Fruit fly (Drosophila melanogaster): Measurements from ENCODE around the gene CG17075.

The CG17075 gene

DNA sequence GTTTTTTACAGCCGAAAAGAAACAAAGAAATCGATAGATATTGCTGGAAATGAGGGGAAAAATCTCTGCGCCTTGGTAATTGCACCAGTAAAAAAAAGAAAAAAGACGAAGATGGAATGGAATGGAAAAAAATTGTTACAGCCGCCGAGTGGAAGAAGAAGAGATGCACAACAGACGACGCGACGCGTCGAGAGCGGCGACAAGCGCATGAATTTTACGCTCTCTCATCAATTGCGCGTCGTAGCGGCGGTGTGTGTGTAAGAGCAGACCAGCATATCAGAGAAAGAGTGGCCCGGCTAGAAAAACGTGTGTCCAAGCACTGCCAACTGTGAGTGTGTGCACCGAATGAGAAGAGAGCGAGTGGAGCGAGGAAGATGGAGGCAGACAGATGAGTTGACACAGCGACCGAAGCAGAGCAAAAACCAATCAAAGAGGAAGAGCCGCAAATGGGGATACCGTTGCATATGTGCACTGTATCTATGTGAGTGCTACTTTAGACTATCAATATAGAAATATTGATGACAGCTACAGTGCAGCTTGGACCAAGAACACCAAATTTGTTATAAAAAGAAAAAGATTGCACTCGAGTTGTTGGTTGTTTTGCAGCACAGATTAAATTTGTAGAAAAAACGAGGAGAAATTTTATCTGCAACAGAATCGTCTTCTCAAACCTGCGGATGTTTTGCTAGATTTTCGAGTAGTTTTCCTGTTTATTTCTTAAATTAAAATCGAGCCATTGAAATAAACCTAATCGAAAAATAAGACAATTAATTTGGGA is 18.1 kb downstream of the CG17075 start:
- peak; percentile 37 for TF ChIP-seq ey (GFP tag; optimal IDR thresholded peaks at IDR 0.05)
- TF ChIP-seq Rel (GFP tag; optimal IDR thresholded peaks at IDR 0.05), result no peak
- TF ChIP-seq Rel (tag; optimal IDR thresholded peaks at IDR 0.05), result no peak
- no peak for TF ChIP-seq rgr (GFP tag; optimal IDR thresholded peaks at IDR 0.05)
- TF ChIP-seq fru (GFP tag; optimal IDR thresholded peaks at IDR 0.05), result peak; percentile 40
- TF ChIP-seq tai (GFP tag; optimal IDR thresholded peaks at IDR 0.05), result no peak
- TF ChIP-seq woc (GFP tag; optimal IDR thresholded peaks at IDR 0.05), result peak; percentile 9
- TF ChIP-seq br (GFP tag; optimal IDR thresholded peaks at IDR 0.05), result peak; percentile 52
- no peak for TF ChIP-seq Sp1 (GFP tag; optimal IDR thresholded peaks at IDR 0.05)
- no peak for TF ChIP-seq N (GFP tag; optimal IDR thresholded peaks at IDR 0.05)
- no peak for TF ChIP-seq CG9705 (GFP tag; optimal IDR thresholded peaks at IDR 0.05)
- TF ChIP-seq Hnf4 (GFP tag; optimal IDR thresholded peaks at IDR 0.05), result peak; percentile 27
- peak; percentile 55 for TF ChIP-seq psq (GFP tag; optimal IDR thresholded peaks at IDR 0.05)
- TF ChIP-seq OdsH (GFP tag; optimal IDR thresholded peaks at IDR 0.05), result no peak
- TF ChIP-seq foxo (GFP tag; optimal IDR thresholded peaks at IDR 0.05), result peak in 1 of 2 experiments; percentile 49
- peak; percentile 39 for TF ChIP-seq Jra (GFP tag; optimal IDR thresholded peaks at IDR 0.05)
- TF ChIP-seq GATAd (GFP tag; optimal IDR thresholded peaks at IDR 0.05), result no peak
- no peak for TF ChIP-seq h (GFP tag; optimal IDR thresholded peaks at IDR 0.05)
- TF ChIP-seq Abd-B (GFP tag; optimal IDR thresholded peaks at IDR 0.05), result no peak
- TF ChIP-seq Vsx2 (GFP tag; optimal IDR thresholded peaks at IDR 0.05; ENCODE audit: partially characterized antibody), result no peak
- TF ChIP-seq brk (GFP tag; optimal IDR thresholded peaks at IDR 0.05), result no peak
- TF ChIP-seq Dif (GFP tag; optimal IDR thresholded peaks at IDR 0.05; ENCODE audit: partially characterized antibody), result peak; percentile 90
- TF ChIP-seq lola (GFP tag; optimal IDR thresholded peaks at IDR 0.05), result no peak
- TF ChIP-seq sv (GFP tag; optimal IDR thresholded peaks at IDR 0.05), result no peak
- TF ChIP-seq Mio (GFP tag; optimal IDR thresholded peaks at IDR 0.05), result no peak
- no peak for TF ChIP-seq CrebA (GFP tag; optimal IDR thresholded peaks at IDR 0.05; ENCODE audit: borderline replicate concordance)
- peak; percentile 63 to 83 for TF ChIP-seq dl (GFP tag; optimal IDR thresholded peaks at IDR 0.05; ENCODE audit: insufficient read depth in 1 of 2, partially characterized antibody in 2 of 2)
- TF ChIP-seq jim (GFP tag; optimal IDR thresholded peaks at IDR 0.05), result no peak

DNA sequence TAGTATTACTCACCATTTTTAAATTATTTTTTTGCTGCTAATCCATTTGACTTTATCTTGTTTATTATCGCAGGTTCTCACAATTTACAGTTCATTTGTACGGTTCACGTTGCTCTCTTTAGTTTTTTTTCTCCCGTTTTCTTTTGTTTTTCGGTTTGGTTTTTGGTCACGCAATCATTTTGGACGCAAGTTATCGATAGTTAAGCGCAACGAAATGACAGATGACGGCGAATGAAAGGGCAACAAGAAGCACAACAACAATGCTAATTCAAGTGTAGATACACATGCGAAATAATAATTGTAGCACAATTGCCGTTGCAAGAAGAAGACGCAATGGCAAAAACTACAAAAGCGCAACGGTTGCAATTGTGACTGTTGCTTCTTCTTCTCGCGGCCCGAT is 18.7 kb downstream of the CG17075 start:
- TF ChIP-seq CG32264 (GFP tag; optimal IDR thresholded peaks at IDR 0.05) (no peak), usp (GFP tag; optimal IDR thresholded peaks at IDR 0.05) (no peak), CrebA (GFP tag; optimal IDR thresholded peaks at IDR 0.05; ENCODE audit: borderline replicate concordance) (no peak), lola (GFP tag; optimal IDR thresholded peaks at IDR 0.05) (no peak), HLH106 (tag; optimal IDR thresholded peaks at IDR 0.05) (no peak), jim (GFP tag; optimal IDR thresholded peaks at IDR 0.05) (no peak), rgr (GFP tag; optimal IDR thresholded peaks at IDR 0.05) (no peak), Hr83 (GFP tag; optimal IDR thresholded peaks at IDR 0.05; ENCODE audit: poor library complexity, severe bottlenecking) (no peak), dsf (GFP tag; optimal IDR thresholded peaks at IDR 0.05; ENCODE audit: borderline replicate concordance) (no peak), pan (optimal IDR thresholded peaks at IDR 0.05) (no peak), ey (GFP tag; optimal IDR thresholded peaks at IDR 0.05) (no peak)

DNA sequence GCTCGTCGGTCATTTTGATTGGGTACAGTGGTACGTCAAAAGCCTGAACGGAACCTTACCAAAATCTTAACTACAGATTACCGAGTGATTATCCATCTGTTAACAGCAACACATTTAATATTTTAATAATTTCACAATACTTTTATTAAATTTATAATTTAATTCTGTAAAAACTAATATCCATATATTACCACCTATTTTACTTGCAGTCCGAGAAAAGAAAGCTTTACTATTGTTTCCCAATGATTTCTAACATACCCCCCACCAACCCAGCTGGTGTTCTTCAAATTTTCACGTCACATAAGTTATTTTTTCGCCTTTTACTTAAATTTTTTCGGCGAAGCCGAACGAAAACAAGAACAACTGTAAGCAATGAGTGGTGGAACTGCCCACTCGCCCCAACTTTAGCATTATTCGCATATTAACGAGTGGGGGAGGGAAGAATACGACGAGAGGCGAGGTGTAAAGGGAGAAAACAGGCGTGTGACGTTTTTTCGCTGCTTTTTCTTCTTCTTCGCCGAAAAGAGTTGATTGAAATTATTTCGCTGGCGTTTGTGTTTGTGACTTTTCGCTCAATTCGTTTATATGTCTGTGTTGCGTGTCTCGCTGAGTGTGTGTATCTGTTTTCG is 19.3 kb downstream of the CG17075 start:
- TF ChIP-seq woc (GFP tag; optimal IDR thresholded peaks at IDR 0.05) (no peak), Jra (GFP tag; optimal IDR thresholded peaks at IDR 0.05) (no peak), psq (GFP tag; optimal IDR thresholded peaks at IDR 0.05) (peak; percentile 76), N (GFP tag; optimal IDR thresholded peaks at IDR 0.05) (no peak), Mio (GFP tag; optimal IDR thresholded peaks at IDR 0.05) (no peak), Hr78 (GFP tag; optimal IDR thresholded peaks at IDR 0.05) (no peak), sv (GFP tag; optimal IDR thresholded peaks at IDR 0.05) (no peak), Myc (optimal IDR thresholded peaks at IDR 0.05) (no peak), Dif (GFP tag; optimal IDR thresholded peaks at IDR 0.05; ENCODE audit: partially characterized antibody) (peak; percentile 48), Vsx2 (GFP tag; optimal IDR thresholded peaks at IDR 0.05; ENCODE audit: partially characterized antibody) (no peak), CG9705 (GFP tag; optimal IDR thresholded peaks at IDR 0.05) (peak; percentile 29), Rel (GFP tag; optimal IDR thresholded peaks at IDR 0.05) (no peak), Rel (tag; optimal IDR thresholded peaks at IDR 0.05) (peak; percentile 27), jim (GFP tag; optimal IDR thresholded peaks at IDR 0.05) (no peak), dl (GFP tag; optimal IDR thresholded peaks at IDR 0.05; ENCODE audit: insufficient read depth in 1 of 2, partially characterized antibody in 2 of 2) (peak in 1 of 2 experiments; percentile 33), Hr83 (GFP tag; optimal IDR thresholded peaks at IDR 0.05; ENCODE audit: poor library complexity, severe bottlenecking) (peak; percentile 40), usp (GFP tag; optimal IDR thresholded peaks at IDR 0.05) (no peak), GATAd (GFP tag; optimal IDR thresholded peaks at IDR 0.05) (no peak), HLH106 (tag; optimal IDR thresholded peaks at IDR 0.05) (peak; percentile 87), foxo (GFP tag; optimal IDR thresholded peaks at IDR 0.05) (peak in 1 of 2 experiments; percentile 86), Sp1 (GFP tag; optimal IDR thresholded peaks at IDR 0.05) (peak; percentile 82), sage (GFP tag; optimal IDR thresholded peaks at IDR 0.05) (peak; percentile 29), Abd-B (GFP tag; optimal IDR thresholded peaks at IDR 0.05) (no peak), br (GFP tag; optimal IDR thresholded peaks at IDR 0.05) (peak; percentile 52), pan (optimal IDR thresholded peaks at IDR 0.05) (no peak), brk (GFP tag; optimal IDR thresholded peaks at IDR 0.05) (no peak), rgr (GFP tag; optimal IDR thresholded peaks at IDR 0.05) (peak; percentile 70), CG32264 (GFP tag; optimal IDR thresholded peaks at IDR 0.05) (no peak), dmrt93B (GFP tag; optimal IDR thresholded peaks at IDR 0.05) (peak; percentile 76), ey (GFP tag; optimal IDR thresholded peaks at IDR 0.05) (peak; percentile 56), fru (GFP tag; optimal IDR thresholded peaks at IDR 0.05) (peak; percentile 68), Hnf4 (GFP tag; optimal IDR thresholded peaks at IDR 0.05) (no peak), Dfd (GFP tag; optimal IDR thresholded peaks at IDR 0.05) (no peak), lola (GFP tag; optimal IDR thresholded peaks at IDR 0.05) (no peak), CrebA (GFP tag; optimal IDR thresholded peaks at IDR 0.05; ENCODE audit: borderline replicate concordance) (no peak)

Measured in whole organism, wandering third instar larva.